Fruit fly (Drosophila melanogaster) whole organism, embryonic: ENCODE data around the gene Pex7.
A peak's percentile ranks its signal among the peaks of the same experiment; 100 is the strongest.

Experiments used
- Adf1 ChIP-seq: fragments of 200-800 bp; sonication (Bioruptor generic); IDR thresholded peaks from 2 replicates; pipeline ENCODE4 v1.3.6; 2022; ENCODE audit warnings: missing biosample characterization, missing genetic modification characterization
- Asciz ChIP-seq: fragments of 200-800 bp; sonication (Bioruptor generic); optimal IDR thresholded peaks from 2 replicates; lab custom pipeline; 2017; ENCODE audit warnings: missing biosample characterization, mild to moderate bottlenecking, missing genetic modification characterization, missing genetic modification reagents
- CG10959 ChIP-seq: fragments of 200-800 bp; sonication (Bioruptor generic); IDR thresholded peaks from 2 replicates; pipeline ENCODE4 v1.3.6; 2022; ENCODE audit warnings: missing biosample characterization, missing genetic modification characterization
- CG12659 ChIP-seq: fragments of 200-800 bp; sonication (Bioruptor generic); optimal IDR thresholded peaks from 3 replicates; lab custom pipeline; 2017; ENCODE audit warnings: mild to moderate bottlenecking, missing biosample characterization, missing genetic modification reagents, missing genetic modification characterization
- CG12769 ChIP-seq: fragments of 200-800 bp; sonication (Bioruptor generic); optimal IDR thresholded peaks from 2 replicates; lab custom pipeline; 2019; ENCODE audit warnings: missing biosample characterization, mild to moderate bottlenecking, missing genetic modification characterization, moderate library complexity
- CG14667 ChIP-seq: fragments of 200-800 bp; sonication (Bioruptor generic); IDR thresholded peaks from 2 replicates; pipeline ENCODE4 v1.3.6; 2022; ENCODE audit warnings: missing biosample characterization, missing genetic modification characterization
- CG15514 ChIP-seq: fragments of 200-800 bp; sonication (Bioruptor generic); optimal IDR thresholded peaks from 3 replicates; lab custom pipeline; 2017; ENCODE audit warnings: missing biosample characterization, missing genetic modification characterization, mild to moderate bottlenecking, moderate library complexity, missing genetic modification reagents
- CG15696 ChIP-seq: fragments of 200-800 bp; sonication (Bioruptor generic); optimal IDR thresholded peaks from 2 replicates; lab custom pipeline; 2019; ENCODE audit warnings: missing biosample characterization, mild to moderate bottlenecking, missing genetic modification characterization, moderate library complexity
- CG16815 ChIP-seq: fragments of 200-800 bp; sonication (Bioruptor generic); optimal IDR thresholded peaks from 3 replicates; lab custom pipeline; 2017; ENCODE audit warnings: missing biosample characterization, mild to moderate bottlenecking, missing genetic modification characterization
- CG30431 ChIP-seq: fragments of 200-800 bp; sonication (Bioruptor generic); optimal IDR thresholded peaks from 2 replicates; lab custom pipeline; 2017; ENCODE audit warnings: missing biosample characterization, missing genetic modification characterization
- CG4328 ChIP-seq: fragments of 200-800 bp; sonication (Bioruptor generic); optimal IDR thresholded peaks from 3 replicates; lab custom pipeline; 2017; ENCODE audit warnings: missing biosample characterization, missing genetic modification reagents, missing genetic modification characterization
- CG7372 ChIP-seq: fragments of 200-800 bp; sonication (Bioruptor generic); IDR thresholded peaks from 2 replicates; pipeline ENCODE4 v1.3.6; 2022; ENCODE audit warnings: missing biosample characterization, missing genetic modification characterization
- CG8388 ChIP-seq: fragments of 200-800 bp; sonication (Bioruptor generic); optimal IDR thresholded peaks from 2 replicates; lab custom pipeline; 2019; ENCODE audit warnings: missing biosample characterization, mild to moderate bottlenecking, missing genetic modification characterization, moderate library complexity
- CG8765 ChIP-seq: fragments of 200-800 bp; sonication (Bioruptor generic); IDR thresholded peaks from 2 replicates; pipeline ENCODE4 v1.3.6; 2022; ENCODE audit warnings: missing biosample characterization, missing genetic modification characterization
- Drgx ChIP-seq: fragments of 200-800 bp; sonication (Bioruptor generic); IDR thresholded peaks from 2 replicates; pipeline ENCODE4 v1.3.6; 2022; ENCODE audit warnings: missing biosample characterization, missing genetic modification characterization
- Ets65A ChIP-seq: fragments of 200-800 bp; sonication (Bioruptor generic); peaks from one replicate; lab custom pipeline; 2016; ENCODE audit warnings: missing biosample characterization, missing genetic modification characterization
- Gsc ChIP-seq: fragments of 200-800 bp; sonication (Bioruptor generic); IDR thresholded peaks from 2 replicates; pipeline ENCODE4 v1.3.6; 2022; ENCODE audit warnings: missing biosample characterization, missing genetic modification characterization
- HLH3B ChIP-seq: fragments of 200-800 bp; sonication (Bioruptor generic); IDR thresholded peaks from 2 replicates; pipeline ENCODE4 v1.3.6; 2022; ENCODE audit warnings: missing biosample characterization, missing genetic modification characterization
- Hr39 ChIP-seq: fragments of >200 bp; optimal IDR thresholded peaks from 2 replicates; lab custom pipeline; 2017
- Max ChIP-seq: fragments of 200-800 bp; sonication (Bioruptor generic); optimal IDR thresholded peaks from 2 replicates; lab custom pipeline; 2016; ENCODE audit warnings: missing biosample characterization, mild to moderate bottlenecking, missing genetic modification characterization
- Pdp1 ChIP-seq, 2 experiments: fragments of 200-800 bp; sonication (Bioruptor generic); optimal IDR thresholded peaks; 3 replicates each; lab custom pipeline; 2016; ENCODE audit warnings: missing biosample characterization in 2 of 2, missing genetic modification characterization in 2 of 2, mild to moderate bottlenecking in 1 of 2, moderate library complexity in 1 of 2
- Sry-δ ChIP-seq: fragments of 200-800 bp; sonication (Bioruptor generic); optimal IDR thresholded peaks from 2 replicates; lab custom pipeline; 2016; ENCODE audit warnings: missing biosample characterization, missing genetic modification characterization
- abd-A ChIP-seq: fragments of 200-800 bp; sonication (Bioruptor generic); optimal IDR thresholded peaks from 3 replicates; lab custom pipeline; 2019; ENCODE audit warnings: missing biosample characterization, mild to moderate bottlenecking, missing genetic modification characterization, moderate library complexity
- amos ChIP-seq: fragments of 200-800 bp; sonication (Bioruptor generic); IDR thresholded peaks from 2 replicates; pipeline ENCODE4 v1.3.6; 2022; ENCODE audit warnings: missing biosample characterization, missing genetic modification characterization; ENCODE audit not compliant: partially characterized antibody
- aop ChIP-seq: fragments of 200-800 bp; sonication (Bioruptor generic); IDR thresholded peaks from 2 replicates; pipeline ENCODE4 v1.3.6; 2022; ENCODE audit warnings: missing biosample characterization, missing genetic modification characterization
- ash1 ChIP-seq: fragments of 200-800 bp; sonication (Bioruptor generic); optimal IDR thresholded peaks from 2 replicates; lab custom pipeline; 2018; ENCODE audit warnings: missing biosample characterization, mild to moderate bottlenecking, missing genetic modification characterization
- az2 ChIP-seq: fragments of 200-800 bp; sonication (Bioruptor generic); optimal IDR thresholded peaks from 3 replicates; lab custom pipeline; 2016; ENCODE audit warnings: missing biosample characterization, missing genetic modification characterization
- cato ChIP-seq: fragments of 200-800 bp; sonication (Bioruptor generic); optimal IDR thresholded peaks from 2 replicates; lab custom pipeline; 2016; ENCODE audit warnings: missing biosample characterization, missing genetic modification characterization, borderline replicate concordance
- cg ChIP-seq: fragments of 200-800 bp; sonication (Bioruptor generic); optimal IDR thresholded peaks from 3 replicates; lab custom pipeline; 2019; ENCODE audit warnings: missing biosample characterization, mild to moderate bottlenecking, missing genetic modification characterization, moderate library complexity
- chinmo ChIP-seq: fragments of 200-800 bp; sonication (Bioruptor generic); IDR thresholded peaks from 4 replicates; pipeline ENCODE4 v1.3.6; 2022; ENCODE audit warnings: missing biosample characterization, missing genetic modification characterization; ENCODE audit not compliant: partially characterized antibody
- chm ChIP-seq: fragments of 200-800 bp; sonication (Bioruptor generic); IDR thresholded peaks from 2 replicates; pipeline ENCODE4 v1.3.6; 2022; ENCODE audit warnings: missing biosample characterization, missing genetic modification characterization
- dimm ChIP-seq: fragments of 200-800 bp; sonication (Bioruptor generic); IDR thresholded peaks from 2 replicates; pipeline ENCODE4 v1.3.6; 2022; ENCODE audit warnings: missing biosample characterization, missing genetic modification characterization
- dmrt99B ChIP-seq: fragments of 200-800 bp; sonication (Bioruptor generic); optimal IDR thresholded peaks from 2 replicates; lab custom pipeline; 2018; ENCODE audit warnings: missing biosample characterization, mild to moderate bottlenecking, missing genetic modification characterization, moderate library complexity
- eve ChIP-seq, 2 experiments: fragments of >200 bp; optimal IDR thresholded peaks; 2 replicates each; lab custom pipeline; 2017; ENCODE audit warnings: missing biosample characterization in 2 of 2, missing genetic modification characterization in 2 of 2
- exex ChIP-seq: fragments of 200-800 bp; sonication (Bioruptor generic); optimal IDR thresholded peaks from 4 replicates; lab custom pipeline; 2018; ENCODE audit warnings: missing biosample characterization, mild to moderate bottlenecking, missing genetic modification characterization, moderate library complexity
- fu2 ChIP-seq: fragments of 200-800 bp; sonication (Bioruptor generic); optimal IDR thresholded peaks from 2 replicates; lab custom pipeline; 2016; ENCODE audit warnings: missing biosample characterization, missing genetic modification characterization
- gcm2 ChIP-seq: fragments of 200-800 bp; sonication (Bioruptor generic); optimal IDR thresholded peaks from 2 replicates; lab custom pipeline; 2016; ENCODE audit warnings: missing biosample characterization, missing genetic modification characterization
- gsb ChIP-seq: fragments of 200-800 bp; sonication (Bioruptor generic); IDR thresholded peaks from 2 replicates; pipeline ENCODE4 v1.3.6; 2022; ENCODE audit warnings: missing biosample characterization, missing genetic modification characterization
- jing ChIP-seq: fragments of 200-800 bp; sonication (Bioruptor generic); optimal IDR thresholded peaks from 2 replicates; lab custom pipeline; 2018; ENCODE audit warnings: missing biosample characterization, mild to moderate bottlenecking, missing genetic modification characterization
- kay ChIP-seq: fragments of 200-800 bp; sonication (Bioruptor generic); optimal IDR thresholded peaks from 2 replicates; lab custom pipeline; 2016; ENCODE audit warnings: missing biosample characterization, missing genetic modification characterization
- lola ChIP-seq, 3 experiments: fragments of >200 bp in 2 of 3; fragments of 200-800 bp in 1 of 3; sonication (Bioruptor generic) in 1 of 3; optimal IDR thresholded peaks; 2 replicates each; lab custom pipeline; 2017 to 2019; ENCODE audit warnings: missing biosample characterization in 3 of 3, missing genetic modification characterization in 3 of 3, mild to moderate bottlenecking in 1 of 3, moderate library complexity in 1 of 3
- nmo ChIP-seq: fragments of 200-800 bp; sonication (Bioruptor generic); optimal IDR thresholded peaks from 2 replicates; lab custom pipeline; 2018; ENCODE audit warnings: missing biosample characterization, mild to moderate bottlenecking, missing genetic modification characterization, moderate library complexity
- pita ChIP-seq: fragments of 200-800 bp; sonication (Bioruptor generic); optimal IDR thresholded peaks from 2 replicates; lab custom pipeline; 2017; ENCODE audit warnings: missing biosample characterization, mild to moderate bottlenecking, missing genetic modification characterization
- pros ChIP-seq: fragments of 200-800 bp; sonication (Bioruptor generic); optimal IDR thresholded peaks from 3 replicates; lab custom pipeline; 2019; ENCODE audit warnings: missing biosample characterization, mild to moderate bottlenecking, missing genetic modification characterization, moderate library complexity
- ranshi ChIP-seq: fragments of 200-800 bp; sonication (Bioruptor generic); IDR thresholded peaks from 2 replicates; pipeline ENCODE4 v1.3.6; 2022; ENCODE audit warnings: missing biosample characterization, missing genetic modification characterization
- rib ChIP-seq: fragments of 200-800 bp; sonication (Bioruptor generic); IDR thresholded peaks from 2 replicates; pipeline ENCODE4 v1.3.6; 2022; ENCODE audit warnings: missing biosample characterization, missing genetic modification characterization
- sd ChIP-seq: fragments of 200-800 bp; sonication (Bioruptor generic); optimal IDR thresholded peaks from 3 replicates; lab custom pipeline; 2018; ENCODE audit warnings: missing biosample characterization, mild to moderate bottlenecking, missing genetic modification characterization, moderate library complexity
- sim ChIP-seq: fragments of 200-800 bp; sonication (Bioruptor generic); IDR thresholded peaks from 2 replicates; pipeline ENCODE4 v1.3.6; 2022; ENCODE audit warnings: missing biosample characterization, missing genetic modification characterization
- ttk ChIP-seq: fragments of 200-800 bp; sonication (Bioruptor generic); IDR thresholded peaks from 2 replicates; pipeline ENCODE4 v2.1.2; 2022; ENCODE audit warnings: missing biosample characterization, missing genetic modification characterization
- wek ChIP-seq: fragments of 200-800 bp; sonication (Bioruptor generic); optimal IDR thresholded peaks from 3 replicates; lab custom pipeline; 2018; ENCODE audit warnings: missing biosample characterization, mild to moderate bottlenecking, missing genetic modification characterization, moderate library complexity
- zen ChIP-seq: fragments of 200-800 bp; sonication (Bioruptor generic); optimal IDR thresholded peaks from 3 replicates; lab custom pipeline; 2018; ENCODE audit warnings: missing biosample characterization, mild to moderate bottlenecking, missing genetic modification characterization, moderate library complexity

Gene Pex7

dm6 chr3L:8673377-8674000 lies 26.5 kb downstream of the Pex7 start (continued):
- TF ChIP-seq CG15514 (GFP tag; lab: Kevin White, UChicago) (no peak), Max (no peak), sim (GFP tag; lab: Robert Waterston, UW) (no peak), ash1 (no peak), pros (GFP tag; lab: Kevin White, UChicago) (no peak), aop (no peak), CG4328 (GFP tag; lab: Kevin White, UChicago) (no peak), abd-A (no peak), jing (no peak), az2 (GFP tag; lab: Kevin White, UChicago) (no peak), CG30431 (GFP tag; lab: Kevin White, UChicago) (no peak), Asciz (GFP tag; lab: Kevin White, UChicago) (no peak), dmrt99B (tag; lab: Kevin White, UChicago) (no peak), zen (tag; lab: Kevin White, UChicago) (no peak), nmo (no peak), chinmo (GFP tag; lab: Robert Waterston, UW) (peak; percentile 72; the same call in 1 of the 4 replicates), dimm (GFP tag; lab: Robert Waterston, UW) (no peak), Pdp1 (GFP tag; optimal IDR thresholded peaks at IDR 0.05; lab: Kevin White, UChicago) (peak in 1 of 2 experiments; percentile 19), rib (GFP tag; lab: Robert Waterston, UW) (peak; percentile 43; the same call in 1 of the 2 replicates), CG8765 (GFP tag; lab: Robert Waterston, UW) (peak; percentile 10; the same call in 1 of the 2 replicates), CG8388 (GFP tag; lab: Kevin White, UChicago) (no peak), CG10959 (no peak), ranshi (GFP tag; lab: Robert Waterston, UW) (no peak), chm (GFP tag; lab: Robert Waterston, UW) (no peak), gsb (no peak), pita (no peak), Ets65A (GFP tag; lab: Kevin White, UChicago) (peak; percentile 52), exex (tag; lab: Kevin White, UChicago) (no peak), ttk (GFP tag; lab: Robert Waterston, UW) (no peak), CG14667 (no peak), lola (GFP tag; optimal IDR thresholded peaks at IDR 0.05; lab: Kevin White, UChicago) (no peak), cg (GFP tag; lab: Kevin White, UChicago) (peak; percentile 1), Sry-δ (no peak), CG12659 (GFP tag; lab: Kevin White, UChicago) (no peak), CG16815 (no peak), gcm2 (GFP tag; lab: Kevin White, UChicago) (no peak), wek (no peak), Hr39 (lab: Kevin White, UChicago) (no peak), eve (GFP tag; optimal IDR thresholded peaks at IDR 0.05; lab: Kevin White, UChicago) (no peak), cato (no peak), amos (GFP tag; lab: Robert Waterston, UW) (no peak), sd (tag; lab: Kevin White, UChicago) (peak; percentile 52), CG7372 (GFP tag; lab: Robert Waterston, UW) (no peak), CG12769 (peak; percentile 53), CG15696 (tag; lab: Kevin White, UChicago) (no peak), Drgx (GFP tag; lab: Robert Waterston, UW) (peak; percentile 57), Gsc (GFP tag; lab: Robert Waterston, UW) (no peak), HLH3B (GFP tag; lab: Robert Waterston, UW) (no peak), Adf1 (peak; percentile 49), fu2 (GFP tag; lab: Kevin White, UChicago) (no peak), kay (GFP tag; lab: Kevin White, UChicago) (no peak)
